Fruit fly (Drosophila melanogaster): Measurements from ENCODE around the gene Apc.

The Apc gene

dm6 chr3R:28806402-28806801 lies 38.1 kb downstream of the Apc start, which contains the start of gene CheB98a:
Gene CheB98a, plus strand, starts transcription at chr3R:28806702.
- TF ChIP-seq CG16813 (GFP tag; IDR thresholded peaks at IDR 0.05; ENCODE audit: partially characterized antibody) (no peak), Fer2 (tag; optimal IDR thresholded peaks at IDR 0.05) (no peak), bcd (GFP tag; optimal IDR thresholded peaks at IDR 0.05) (no peak), Pdp1 (GFP tag; optimal IDR thresholded peaks at IDR 0.05) (no peak), Usf (GFP tag; optimal IDR thresholded peaks at IDR 0.05) (no peak), wdn (GFP tag; IDR thresholded peaks at IDR 0.05) (no peak), jing (GFP tag; optimal IDR thresholded peaks at IDR 0.05) (no peak), slou (GFP tag; optimal IDR thresholded peaks at IDR 0.05) (no peak), CG9609 (GFP tag; optimal IDR thresholded peaks at IDR 0.05) (no peak), CG15011 (GFP tag; optimal IDR thresholded peaks at IDR 0.05) (no peak), CG3726 (GFP tag; IDR thresholded peaks at IDR 0.05) (no peak), Mes4 (GFP tag; optimal IDR thresholded peaks at IDR 0.05) (no peak), schlank (tag; optimal IDR thresholded peaks at IDR 0.05) (no peak), dan (GFP tag; IDR thresholded peaks at IDR 0.05) (no peak), chif (GFP tag; optimal IDR thresholded peaks at IDR 0.05) (no peak), lola (GFP tag; optimal IDR thresholded peaks at IDR 0.05) (no peak), fd64A (GFP tag; optimal IDR thresholded peaks at IDR 0.05) (no peak), CG8765 (GFP tag; IDR thresholded peaks at IDR 0.05) (no peak), B-H1 (GFP tag; IDR thresholded peaks at IDR 0.05) (no peak), MBD-R2 (GFP tag; IDR thresholded peaks at IDR 0.05) (no peak)

- TF ChIP-seq CoRest (tag; optimal IDR thresholded peaks at IDR 0.05) (peak; percentile 37), Abd-B (GFP tag; optimal IDR thresholded peaks at IDR 0.05) (peak; percentile 40), grau (tag; optimal IDR thresholded peaks at IDR 0.05) (peak; percentile 33), Optix (GFP tag; IDR thresholded peaks at IDR 0.05) (peak; percentile 27; the same call in 1 of the 3 replicates), CG30431 (GFP tag; optimal IDR thresholded peaks at IDR 0.05) (peak; percentile 21), CG11504 (tag; optimal IDR thresholded peaks at IDR 0.05) (no peak), CG3847 (GFP tag; IDR thresholded peaks at IDR 0.05) (peak; percentile 45; the same call in 1 of the 2 replicates), dysf (GFP tag; IDR thresholded peaks at IDR 0.05) (peak; percentile 29; the same call in 1 of the 3 replicates), CG15601 (tag; optimal IDR thresholded peaks at IDR 0.05) (peak; percentile 3), Ssrp (tag; optimal IDR thresholded peaks at IDR 0.05) (peak; percentile 32), CG1024 (GFP tag; IDR thresholded peaks at IDR 0.05) (no peak), Mrtf (GFP tag; IDR thresholded peaks at IDR 0.05) (0 out of 3 replicates have a peak, but pooled peaks have one; percentile 18), PHDP (tag; optimal IDR thresholded peaks at IDR 0.05) (no peak), CG6683 (GFP tag; optimal IDR thresholded peaks at IDR 0.05) (no peak), CG13775 (GFP tag; optimal IDR thresholded peaks at IDR 0.05) (peak; percentile 15), CG3838 (GFP tag; optimal IDR thresholded peaks at IDR 0.05) (no peak), Med (GFP tag) (peak; percentile 74), CG1832 (GFP tag; optimal IDR thresholded peaks at IDR 0.05) (no peak), ems (GFP tag; optimal IDR thresholded peaks at IDR 0.05) (peak; percentile 16), dmrt11E (tag; optimal IDR thresholded peaks at IDR 0.05) (peak; percentile 31), Aef1 (GFP tag; IDR thresholded peaks at IDR 0.05) (0 out of 3 replicates have a peak, but pooled peaks have one; percentile 14), CG33557 (GFP tag; optimal IDR thresholded peaks at IDR 0.05) (peak; percentile 1), tio (GFP tag; optimal IDR thresholded peaks at IDR 0.05) (peak; percentile 9), CG2120 (GFP tag; optimal IDR thresholded peaks at IDR 0.05) (peak; percentile 24), wor (GFP tag; IDR thresholded peaks at IDR 0.05) (0 out of 2 replicates have a peak, but pooled peaks have one; percentile 15), nmo (GFP tag; optimal IDR thresholded peaks at IDR 0.05) (peak; percentile 76), ssp (GFP tag; IDR thresholded peaks at IDR 0.05) (peak; percentile 35; the same call in 1 of the 2 replicates), H15 (GFP tag; IDR thresholded peaks at IDR 0.05) (no peak), Opbp (GFP tag; IDR thresholded peaks at IDR 0.05; ENCODE audit: partially characterized antibody) (0 out of 3 replicates have a peak, but pooled peaks have one; percentile 49), CG16815 (GFP tag; optimal IDR thresholded peaks at IDR 0.05) (peak; percentile 29), row (GFP tag; IDR thresholded peaks at IDR 0.05) (peak; percentile 78)
Measured at dm6 chr3R:28805164-28805563, 39.4 kb downstream of the Apc start.
